Fruit fly (Drosophila melanogaster): ENCODE data around the gene indra.
A peak's percentile ranks its signal among the peaks of the same experiment; 100 is the strongest.

Gene indra

DNA sequence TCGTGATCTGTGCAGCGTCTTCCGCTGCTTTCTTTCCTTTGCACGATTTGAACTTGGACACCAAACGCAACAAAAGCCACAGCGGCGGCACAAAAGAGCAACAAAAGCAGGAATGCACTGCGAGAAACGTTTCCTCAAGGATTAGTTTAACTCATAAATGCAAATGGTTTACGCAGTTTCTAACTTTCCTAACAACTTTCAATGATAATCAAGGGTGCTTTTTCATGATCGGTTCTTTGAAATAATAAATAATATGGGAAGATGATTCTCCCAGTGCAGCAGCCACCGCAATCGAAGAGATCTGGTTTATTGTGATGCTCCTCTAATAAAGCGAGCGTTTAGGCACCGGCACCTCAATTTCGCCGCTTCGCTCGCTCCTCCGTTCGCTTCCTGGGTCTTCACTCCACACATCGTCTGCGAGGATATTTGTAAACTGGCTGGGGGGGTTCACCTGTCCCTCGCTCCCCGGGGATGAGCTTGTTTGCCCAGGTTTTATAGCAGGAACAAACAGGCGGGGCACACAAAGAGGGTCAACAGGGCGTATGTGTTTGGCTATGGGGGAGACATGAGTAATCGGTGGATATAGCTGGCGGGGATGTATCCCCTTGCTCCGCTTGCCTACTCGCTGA lies 23.0 kb downstream of the indra start (continued):
- no peak for TF ChIP-seq bbx (GFP tag; IDR thresholded peaks at IDR 0.05; ENCODE audit: partially characterized antibody)
- TF ChIP-seq bigmax (GFP tag; optimal IDR thresholded peaks at IDR 0.05): no peak
- TF ChIP-seq Optix (GFP tag; IDR thresholded peaks at IDR 0.05): peak; percentile 83
- TF ChIP-seq chif (GFP tag; optimal IDR thresholded peaks at IDR 0.05): peak; percentile 79 to 83
- TF ChIP-seq CG4820 (GFP tag; optimal IDR thresholded peaks at IDR 0.05): peak; percentile 80
- TF ChIP-seq gro (GFP tag; optimal IDR thresholded peaks at IDR 0.05): no peak
- TF ChIP-seq CG10209 (GFP tag; optimal IDR thresholded peaks at IDR 0.05): peak; percentile 70
- TF ChIP-seq CG9609 (GFP tag; optimal IDR thresholded peaks at IDR 0.05): peak; percentile 64
- peak; percentile 71 for TF ChIP-seq Rx (GFP tag; IDR thresholded peaks at IDR 0.05)
- peak; percentile 79 for TF ChIP-seq Ptx1 (GFP tag; IDR thresholded peaks at IDR 0.05)
- TF ChIP-seq CG2889 (GFP tag; IDR thresholded peaks at IDR 0.05): no peak
- TF ChIP-seq CTCF (GFP tag; optimal IDR thresholded peaks at IDR 0.05): peak; percentile 27
- 0 out of 2 replicates have a peak, but pooled peaks have one; percentile 29 for TF ChIP-seq CG4404 (GFP tag; IDR thresholded peaks at IDR 0.05)
- peak; percentile 55 for TF ChIP-seq Dek (tag; optimal IDR thresholded peaks at IDR 0.05)
- peak; percentile 65 for TF ChIP-seq CG6813 (GFP tag; optimal IDR thresholded peaks at IDR 0.05)
- TF ChIP-seq vfl (GFP tag; optimal IDR thresholded peaks at IDR 0.05): no peak
- TF ChIP-seq Doc3 (GFP tag; IDR thresholded peaks at IDR 0.05; ENCODE audit: partially characterized antibody): no peak
- peak; percentile 73 for TF ChIP-seq CG15269 (tag; optimal IDR thresholded peaks at IDR 0.05)
- TF ChIP-seq cwo (GFP tag; optimal IDR thresholded peaks at IDR 0.05): peak; percentile 9
- peak; percentile 76 for TF ChIP-seq CG4707 (GFP tag; optimal IDR thresholded peaks at IDR 0.05)
- TF ChIP-seq Oaz (GFP tag; IDR thresholded peaks at IDR 0.05): peak; percentile 36; the same call in 1 of the 2 replicates
- peak; percentile 68 for TF ChIP-seq jumu (GFP tag; optimal IDR thresholded peaks at IDR 0.05)
- TF ChIP-seq CG3407 (GFP tag; optimal IDR thresholded peaks at IDR 0.05): peak; percentile 75
- TF ChIP-seq crol (GFP tag; IDR thresholded peaks at IDR 0.05): 0 out of 2 replicates have a peak, but pooled peaks have one; percentile 13
- TF ChIP-seq CG17612 (GFP tag; IDR thresholded peaks at IDR 0.05): no peak; the same call in 1 of the 2 replicates
- peak; percentile 82 for TF ChIP-seq ind (GFP tag; optimal IDR thresholded peaks at IDR 0.05)
- TF ChIP-seq bab2 (GFP tag; optimal IDR thresholded peaks at IDR 0.05): peak; percentile 17
- no peak for TF ChIP-seq Fer2 (tag; optimal IDR thresholded peaks at IDR 0.05)
- peak; percentile 51 for TF ChIP-seq CG6654 (GFP tag; optimal IDR thresholded peaks at IDR 0.05)
- TF ChIP-seq yki (optimal IDR thresholded peaks at IDR 0.05): no peak
- 0 out of 2 replicates have a peak, but pooled peaks have one; percentile 15 for TF ChIP-seq CG9215 (GFP tag; IDR thresholded peaks at IDR 0.05)
- peak; percentile 60; the same call in 3 of the 4 replicates for TF ChIP-seq Gug (GFP tag; IDR thresholded peaks at IDR 0.05)
- TF ChIP-seq gfzf (GFP tag; optimal IDR thresholded peaks at IDR 0.05): peak; percentile 2
- TF ChIP-seq sd (tag; optimal IDR thresholded peaks at IDR 0.05): no peak
- peak; percentile 84 for TF ChIP-seq CG4424 (GFP tag; optimal IDR thresholded peaks at IDR 0.05)
- TF ChIP-seq pros (GFP tag; optimal IDR thresholded peaks at IDR 0.05): peak; percentile 18
- TF ChIP-seq wek (GFP tag; optimal IDR thresholded peaks at IDR 0.05): peak; percentile 46
- peak; percentile 90 for TF ChIP-seq zfh1 (GFP tag; IDR thresholded peaks at IDR 0.05)
- no peak for TF ChIP-seq CG6854 (GFP tag; optimal IDR thresholded peaks at IDR 0.05)
- peak; percentile 76 for TF ChIP-seq E2f1 (GFP tag; IDR thresholded peaks at IDR 0.05)
- peak; percentile 26 for TF ChIP-seq twi (tag; optimal IDR thresholded peaks at IDR 0.05)
- TF ChIP-seq tin (GFP tag; optimal IDR thresholded peaks at IDR 0.05): peak; percentile 86
- peak; percentile 86 for TF ChIP-seq gce (GFP tag; IDR thresholded peaks at IDR 0.05)
- no peak for TF ChIP-seq pfk (GFP tag; optimal IDR thresholded peaks at IDR 0.05)
- TF ChIP-seq CG18476 (GFP tag; optimal IDR thresholded peaks at IDR 0.05): peak; percentile 65
- TF ChIP-seq Spps (tag; optimal IDR thresholded peaks at IDR 0.05): peak; percentile 57
- TF ChIP-seq trem (tag; optimal IDR thresholded peaks at IDR 0.05): peak; percentile 73
- no peak for TF ChIP-seq eve (GFP tag; optimal IDR thresholded peaks at IDR 0.05)
- TF ChIP-seq CG31441 (GFP tag; IDR thresholded peaks at IDR 0.05): peak; percentile 90
- TF ChIP-seq CHES-1-like (GFP tag; optimal IDR thresholded peaks at IDR 0.05): peak; percentile 33
- peak; percentile 64 for TF ChIP-seq Fer3 (tag; optimal IDR thresholded peaks at IDR 0.05)

Measured in whole organism, embryonic.